Fruit fly (Drosophila melanogaster) whole organism, prepupa: Measurements from ENCODE around the gene CG32263.
A peak's percentile ranks its signal among the peaks of the same experiment; 100 is the strongest.

Experiments
- Blimp-1 ChIP-seq: fragments of 200-800 bp; sonication (Bioruptor generic); optimal IDR thresholded peaks from 3 replicates; lab custom pipeline; 2017; ENCODE audit warnings: missing biosample characterization, missing genetic modification characterization, mild to moderate bottlenecking, moderate library complexity, missing genetic modification reagents
- CG10631 ChIP-seq: fragments of 200-800 bp; sonication (Bioruptor generic); optimal IDR thresholded peaks from 2 replicates; lab custom pipeline; 2016; ENCODE audit warnings: missing biosample characterization, missing genetic modification characterization
- CG10669 ChIP-seq: fragments of 200-800 bp; sonication (Bioruptor generic); optimal IDR thresholded peaks from 3 replicates; lab custom pipeline; 2018; ENCODE audit warnings: missing biosample characterization, mild to moderate bottlenecking, missing genetic modification characterization, moderate library complexity
- CG11294 ChIP-seq: fragments of 200-800 bp; sonication (Bioruptor generic); IDR thresholded peaks from 2 replicates; pipeline ENCODE4 v1.3.6; 2022; ENCODE audit warnings: missing biosample characterization, missing genetic modification characterization
- CG11762 ChIP-seq: fragments of 200-800 bp; sonication (Bioruptor generic); optimal IDR thresholded peaks from 3 replicates; lab custom pipeline; 2016; ENCODE audit warnings: missing biosample characterization, missing genetic modification characterization; ENCODE audit not compliant: insufficient read depth
- CG15336 ChIP-seq: fragments of 200-800 bp; sonication (Bioruptor generic); IDR thresholded peaks from 2 replicates; pipeline ENCODE4 v1.3.6; 2022; ENCODE audit warnings: missing biosample characterization, missing genetic modification characterization
- CG16779 ChIP-seq: fragments of 200-800 bp; sonication (Bioruptor generic); optimal IDR thresholded peaks from 3 replicates; lab custom pipeline; 2017; ENCODE audit warnings: missing biosample characterization, mild to moderate bottlenecking, missing genetic modification characterization
- CG3032 ChIP-seq: fragments of 200-800 bp; optimal IDR thresholded peaks from 2 replicates; lab custom pipeline; 2019; ENCODE audit warnings: missing biosample characterization, mild to moderate bottlenecking, missing genetic modification characterization, moderate library complexity
- CG31627 ChIP-seq: fragments of 200-800 bp; sonication (Bioruptor generic); optimal IDR thresholded peaks from 3 replicates; lab custom pipeline; 2016; ENCODE audit warnings: missing biosample characterization, missing genetic modification characterization
- CG32006 ChIP-seq: fragments of 200-800 bp; sonication (Bioruptor generic); optimal IDR thresholded peaks from 3 replicates; lab custom pipeline; 2017; ENCODE audit warnings: missing biosample characterization, mild to moderate bottlenecking, missing genetic modification characterization
- CG34406 ChIP-seq: fragments of 200-800 bp; sonication (Bioruptor generic); optimal IDR thresholded peaks from 3 replicates; lab custom pipeline; 2016; ENCODE audit warnings: missing biosample characterization, missing genetic modification characterization
- CG3919 ChIP-seq: fragments of 200-800 bp; sonication (Bioruptor generic); optimal IDR thresholded peaks from 3 replicates; lab custom pipeline; 2016; ENCODE audit warnings: missing biosample characterization, missing genetic modification characterization
- CG4318 ChIP-seq: fragments of 200-800 bp; sonication (Bioruptor generic); optimal IDR thresholded peaks from 3 replicates; lab custom pipeline; 2017; ENCODE audit warnings: missing biosample characterization, mild to moderate bottlenecking, missing genetic modification characterization
- CG6808 ChIP-seq: fragments of 200-800 bp; sonication (Bioruptor generic); optimal IDR thresholded peaks from 3 replicates; lab custom pipeline; 2017; ENCODE audit warnings: missing biosample characterization, missing genetic modification characterization, mild to moderate bottlenecking, moderate library complexity, missing genetic modification reagents
- CG6854 ChIP-seq: fragments of 200-800 bp; sonication (Bioruptor generic); optimal IDR thresholded peaks from 2 replicates; lab custom pipeline; 2017; ENCODE audit warnings: missing biosample characterization, mild to moderate bottlenecking, missing genetic modification characterization
- CG7368 ChIP-seq: fragments of 200-800 bp; sonication (Bioruptor generic); optimal IDR thresholded peaks from 3 replicates; lab custom pipeline; 2016; ENCODE audit warnings: missing biosample characterization, missing genetic modification characterization
- CG8119 ChIP-seq: fragments of 200-800 bp; sonication (Bioruptor generic); IDR thresholded peaks from 3 replicates; pipeline ENCODE4 v1.3.6; 2022; ENCODE audit warnings: missing biosample characterization, missing genetic modification characterization
- CG8319 ChIP-seq: fragments of 200-800 bp; sonication (Bioruptor generic); optimal IDR thresholded peaks from 3 replicates; lab custom pipeline; 2016; ENCODE audit warnings: missing biosample characterization, missing genetic modification characterization
- CG8632 ChIP-seq: fragments of 200-800 bp; sonication (Bioruptor generic); optimal IDR thresholded peaks from 3 replicates; lab custom pipeline; 2016; ENCODE audit warnings: missing biosample characterization, missing genetic modification characterization
- CG9139 ChIP-seq: fragments of 200-800 bp; sonication (Bioruptor generic); optimal IDR thresholded peaks from 3 replicates; lab custom pipeline; 2017; ENCODE audit warnings: missing biosample characterization, mild to moderate bottlenecking, missing genetic modification characterization
- Eip75B ChIP-seq: fragments of 200-800 bp; sonication (Bioruptor generic); optimal IDR thresholded peaks from 3 replicates; lab custom pipeline; 2016; ENCODE audit warnings: missing biosample characterization, missing genetic modification characterization
- Eip78C ChIP-seq: fragments of 200-800 bp; sonication (Bioruptor generic); peaks from one replicate; lab custom pipeline; 2016; ENCODE audit warnings: missing biosample characterization, missing genetic modification characterization
- Eip93F ChIP-seq: fragments of 200-800 bp; sonication (Bioruptor generic); optimal IDR thresholded peaks from 2 replicates; lab custom pipeline; 2016; ENCODE audit warnings: missing biosample characterization, mild to moderate bottlenecking, missing genetic modification characterization
- Ets21C ChIP-seq: fragments of 200-800 bp; sonication (Bioruptor generic); optimal IDR thresholded peaks from 3 replicates; lab custom pipeline; 2016; ENCODE audit warnings: missing biosample characterization, missing genetic modification characterization
- Gug ChIP-seq: fragments of 200-800 bp; sonication (Bioruptor generic); IDR thresholded peaks from 2 replicates; pipeline ENCODE4 v1.3.6; 2022; ENCODE audit warnings: missing biosample characterization, missing genetic modification characterization
- Hr4 ChIP-seq: fragments of 200-800 bp; sonication (Bioruptor generic); optimal IDR thresholded peaks from 3 replicates; lab custom pipeline; 2016; ENCODE audit warnings: missing biosample characterization, missing genetic modification characterization
- Lpt ChIP-seq: fragments of 200-800 bp; sonication (Bioruptor generic); optimal IDR thresholded peaks from 3 replicates; lab custom pipeline; 2016; ENCODE audit warnings: missing biosample characterization, missing genetic modification characterization
- Met ChIP-seq: fragments of 200-800 bp; sonication (Bioruptor generic); optimal IDR thresholded peaks from 3 replicates; lab custom pipeline; 2016; ENCODE audit warnings: missing biosample characterization, missing genetic modification characterization
- Smox ChIP-seq: fragments of 200-800 bp; sonication (Bioruptor generic); optimal IDR thresholded peaks from 3 replicates; lab custom pipeline; 2016; ENCODE audit warnings: missing biosample characterization, missing genetic modification characterization
- Sox102F ChIP-seq: fragments of 200-800 bp; sonication (Bioruptor generic); optimal IDR thresholded peaks from 2 replicates; lab custom pipeline; 2016; ENCODE audit warnings: missing biosample characterization, mild to moderate bottlenecking, missing genetic modification characterization
- achi ChIP-seq: fragments of 200-800 bp; sonication (Bioruptor generic); optimal IDR thresholded peaks from 3 replicates; lab custom pipeline; 2016; ENCODE audit warnings: missing biosample characterization, missing genetic modification characterization
- cyc ChIP-seq: fragments of 200-800 bp; sonication (Bioruptor generic); optimal IDR thresholded peaks from 3 replicates; lab custom pipeline; 2016; ENCODE audit warnings: missing biosample characterization, missing genetic modification characterization
- dsx ChIP-seq: fragments of 200-800 bp; optimal IDR thresholded peaks from 3 replicates; lab custom pipeline; 2019; ENCODE audit warnings: missing biosample characterization, mild to moderate bottlenecking, missing genetic modification characterization, moderate library complexity; ENCODE audit not compliant: poor library complexity, severe bottlenecking
- eg ChIP-seq: fragments of 200-800 bp; sonication (Bioruptor generic); IDR thresholded peaks from 3 replicates; pipeline ENCODE4 v1.3.6; 2022; ENCODE audit warnings: missing biosample characterization, missing genetic modification characterization
- fd59A ChIP-seq: fragments of 200-800 bp; sonication (Bioruptor generic); optimal IDR thresholded peaks from 2 replicates; lab custom pipeline; 2017; ENCODE audit warnings: missing biosample characterization, mild to moderate bottlenecking, missing genetic modification characterization, missing genetic modification reagents
- fd85E ChIP-seq: fragments of 200-800 bp; sonication (Bioruptor generic); optimal IDR thresholded peaks from 3 replicates; lab custom pipeline; 2016; ENCODE audit warnings: missing biosample characterization, missing genetic modification characterization
- fkh ChIP-seq: fragments of 200-800 bp; sonication (Bioruptor generic); optimal IDR thresholded peaks from 3 replicates; lab custom pipeline; 2017; ENCODE audit warnings: missing biosample characterization, mild to moderate bottlenecking, missing genetic modification characterization, moderate library complexity
- lz ChIP-seq: fragments of 200-800 bp; sonication (Bioruptor generic); optimal IDR thresholded peaks from 3 replicates; lab custom pipeline; 2016; ENCODE audit warnings: missing biosample characterization, missing genetic modification characterization
- net ChIP-seq: fragments of 200-800 bp; sonication (Bioruptor generic); optimal IDR thresholded peaks from 3 replicates; lab custom pipeline; 2016; ENCODE audit warnings: missing biosample characterization, missing genetic modification characterization
- pdm3 ChIP-seq: fragments of 200-800 bp; sonication (Bioruptor generic); optimal IDR thresholded peaks from 3 replicates; lab custom pipeline; 2016; ENCODE audit warnings: missing biosample characterization, missing genetic modification characterization
- salr ChIP-seq, 2 experiments: fragments of 200-800 bp; sonication (Bioruptor generic); optimal IDR thresholded peaks; 3 replicates each; lab custom pipeline; 2016 to 2018; ENCODE audit warnings: missing biosample characterization in 2 of 2, missing genetic modification characterization in 2 of 2, mild to moderate bottlenecking in 1 of 2
- spab ChIP-seq: fragments of 200-800 bp; sonication (Bioruptor generic); optimal IDR thresholded peaks from 2 replicates; lab custom pipeline; 2017; ENCODE audit warnings: missing biosample characterization, mild to moderate bottlenecking, missing genetic modification characterization, missing genetic modification reagents
- ss ChIP-seq, 2 experiments: fragments of 200-800 bp; sonication (Bioruptor generic); optimal IDR thresholded peaks; 2 replicates in 1 of 2; 3 replicates in 1 of 2; lab custom pipeline; 2017 to 2018; ENCODE audit warnings: mild to moderate bottlenecking in 2 of 2, missing biosample characterization in 2 of 2, missing genetic modification characterization in 2 of 2, moderate library complexity in 1 of 2
- svp ChIP-seq: fragments of 200-800 bp; sonication (Bioruptor generic); peaks from one replicate; lab custom pipeline; 2016; ENCODE audit warnings: missing biosample characterization, missing genetic modification characterization
- topi ChIP-seq: fragments of 200-800 bp; sonication (Bioruptor generic); optimal IDR thresholded peaks from 3 replicates; lab custom pipeline; 2016; ENCODE audit warnings: missing biosample characterization, missing genetic modification characterization

CG32263 gene

dm6 chr3L:3772284-3772987 is 38.5 kb downstream of the CG32263 start (continued):
- peak; percentile 57 for TF ChIP-seq fkh (GFP tag; lab: Kevin White, UChicago)
- no peak for TF ChIP-seq salr (GFP tag; optimal IDR thresholded peaks at IDR 0.05; lab: Kevin White, UChicago)
- TF ChIP-seq cyc (GFP tag; lab: Kevin White, UChicago): no peak
- TF ChIP-seq ss (GFP tag; optimal IDR thresholded peaks at IDR 0.05; lab: Kevin White, UChicago): no peak
- TF ChIP-seq CG8632 (GFP tag; lab: Kevin White, UChicago): peak; percentile 16
- TF ChIP-seq CG11294 (GFP tag; lab: Robert Waterston, UW): peak; percentile 36
- no peak for TF ChIP-seq CG10669 (GFP tag; lab: Kevin White, UChicago)
- peak; percentile 27 for TF ChIP-seq lz (GFP tag; lab: Kevin White, UChicago)
- TF ChIP-seq CG6854 (GFP tag; lab: Kevin White, UChicago): no peak
- TF ChIP-seq CG16779: no peak
- peak; percentile 37 for TF ChIP-seq achi (GFP tag; lab: Kevin White, UChicago)
- TF ChIP-seq CG3919 (GFP tag; lab: Kevin White, UChicago): no peak
- no peak for TF ChIP-seq topi (GFP tag; lab: Kevin White, UChicago)
- no peak for TF ChIP-seq dsx (GFP tag; lab: Kevin White, UChicago)
- peak; percentile 59 for TF ChIP-seq svp (GFP tag; lab: Kevin White, UChicago)
- TF ChIP-seq Hr4: peak; percentile 84
- TF ChIP-seq Eip93F: no peak
- TF ChIP-seq net: peak; percentile 26
- no peak for TF ChIP-seq fd59A (GFP tag; lab: Kevin White, UChicago)
- no peak for TF ChIP-seq CG7368 (GFP tag; lab: Kevin White, UChicago)
- peak; percentile 78 for TF ChIP-seq CG8119
- TF ChIP-seq CG9139 (GFP tag; lab: Kevin White, UChicago): no peak
- peak; percentile 14 for TF ChIP-seq Ets21C (GFP tag; lab: Kevin White, UChicago)
- peak; percentile 19 for TF ChIP-seq Smox (GFP tag; lab: Kevin White, UChicago)
- no peak for TF ChIP-seq CG10631 (GFP tag; lab: Kevin White, UChicago)
- TF ChIP-seq CG11762 (GFP tag; lab: Kevin White, UChicago): no peak
- peak; percentile 48 for TF ChIP-seq Met (GFP tag; lab: Kevin White, UChicago)
- TF ChIP-seq eg (GFP tag; lab: Robert Waterston, UW): peak; percentile 74; the same call in 2 of the 3 replicates
- TF ChIP-seq Gug (GFP tag; lab: Robert Waterston, UW): no peak
- TF ChIP-seq CG15336: peak; percentile 79
- peak; percentile 50 for TF ChIP-seq Sox102F (GFP tag; lab: Kevin White, UChicago)

- TF ChIP-seq net (peak; percentile 56), Ets21C (GFP tag; lab: Kevin White, UChicago) (peak; percentile 35), Lpt (peak; percentile 64), CG10669 (GFP tag; lab: Kevin White, UChicago) (peak; percentile 76), salr (GFP tag; optimal IDR thresholded peaks at IDR 0.05; lab: Kevin White, UChicago) (peak; percentile 5 to 67), CG11762 (GFP tag; lab: Kevin White, UChicago) (peak; percentile 43), Eip75B (GFP tag; lab: Kevin White, UChicago) (peak; percentile 59), CG34406 (GFP tag; lab: Kevin White, UChicago) (peak; percentile 91), eg (GFP tag; lab: Robert Waterston, UW) (peak; percentile 94), CG8632 (GFP tag; lab: Kevin White, UChicago) (peak; percentile 87), Hr4 (peak; percentile 70), CG3032 (peak; percentile 71), CG6808 (GFP tag; lab: Kevin White, UChicago) (peak; percentile 78), Eip93F (no peak), CG16779 (peak; percentile 61), CG31627 (GFP tag; lab: Kevin White, UChicago) (peak; percentile 57), achi (GFP tag; lab: Kevin White, UChicago) (peak; percentile 88), dsx (GFP tag; lab: Kevin White, UChicago) (peak; percentile 85), CG4318 (peak; percentile 44), Blimp-1 (GFP tag; lab: Kevin White, UChicago) (peak; percentile 68), lz (GFP tag; lab: Kevin White, UChicago) (peak; percentile 77), Gug (GFP tag; lab: Robert Waterston, UW) (peak; percentile 81), Eip78C (GFP tag; lab: Kevin White, UChicago) (peak; percentile 97), CG7368 (GFP tag; lab: Kevin White, UChicago) (peak; percentile 74), CG32006 (GFP tag; lab: Kevin White, UChicago) (peak; percentile 83), CG15336 (peak; percentile 92), pdm3 (GFP tag; lab: Kevin White, UChicago) (peak; percentile 69), fd85E (GFP tag; lab: Kevin White, UChicago) (peak; percentile 17), spab (peak; percentile 71), CG8319 (peak; percentile 47)
Measured at dm6 chr3L:3771406-3771935, 39.4 kb downstream of the CG32263 start.
